Worm (Caenorhabditis elegans): ENCODE data around the gene Y41C4A.12.
A peak's percentile ranks its signal among the peaks of the same experiment; 100 is the strongest.

ce11 chrIII:11719400-11719875, 7.1 kb downstream of the Y41C4A.12 start, which contains the start of the genes elb-1 and Y41C4A.11:
- TF ChIP-seq nhr-23 (tag; optimal IDR thresholded peaks at IDR 0.05): peak; percentile 55
- TF ChIP-seq nhr-237 (tag; optimal IDR thresholded peaks at IDR 0.05): no peak
- no peak for TF ChIP-seq nhr-11 (tag; optimal IDR thresholded peaks at IDR 0.05)
- no peak for TF ChIP-seq ZK546.5 (tag; optimal IDR thresholded peaks at IDR 0.05)
- no peak for TF ChIP-seq zag-1 (tag; optimal IDR thresholded peaks at IDR 0.05)
- peak; percentile 9 for TF ChIP-seq lin-39 (tag; optimal IDR thresholded peaks at IDR 0.05)
- TF ChIP-seq pqm-1 (tag; optimal IDR thresholded peaks at IDR 0.05): no peak
- peak; percentile 3 for TF ChIP-seq skn-1 (tag; optimal IDR thresholded peaks at IDR 0.05)
- TF ChIP-seq egl-27 (tag; optimal IDR thresholded peaks at IDR 0.05): no peak
- no peak for TF ChIP-seq elt-1 (tag; optimal IDR thresholded peaks at IDR 0.05)
- TF ChIP-seq nhr-12 (tag; optimal IDR thresholded peaks at IDR 0.05): no peak
- TF ChIP-seq eor-1 (tag; optimal IDR thresholded peaks at IDR 0.05): no peak

Data from whole organism, L3 larva.